Fruit fly (Drosophila melanogaster): Measurements from ENCODE around the gene CG9592.
A peak's percentile ranks its signal among the peaks of the same experiment; 100 is the strongest.

- TF ChIP-seq oc (tag; optimal IDR thresholded peaks at IDR 0.05) (no peak), odd (GFP tag; optimal IDR thresholded peaks at IDR 0.05) (peak; percentile 32), p53 (GFP tag; optimal IDR thresholded peaks at IDR 0.05) (no peak), Atf-2 (GFP tag; optimal IDR thresholded peaks at IDR 0.05) (no peak)
Measured at dm6 chr3L:14549215-14549614, 31.6 kb downstream of the CG9592 start.

All from whole organism, embryonic.